Worm (Caenorhabditis elegans) whole organism, late embryonic: ENCODE measurements around the gene F52G3.8.
"Not testable (repeated sequence)": the region's sequence is repeated elsewhere in the genome, so short reads cannot be mapped to it uniquely, and the experiment has no call there.

Source experiments
- C08G9.2 ChIP-seq: sonication (generic microtip); optimal IDR thresholded peaks from 2 replicates; lab custom pipeline; 2016; ENCODE audit warnings: mild to moderate bottlenecking, missing genetic modification characterization, moderate library complexity, missing compliant biosample characterization
- C38D4.7 ChIP-seq: fragments of 200-800 bp; sonication (Bioruptor generic); optimal IDR thresholded peaks from 2 replicates; lab custom pipeline; 2018; ENCODE audit warnings: mild to moderate bottlenecking, missing genetic modification characterization, moderate library complexity, missing compliant biosample characterization
- K02D7.2 ChIP-seq: sonication (generic microtip); optimal IDR thresholded peaks from 2 replicates; lab custom pipeline; 2017; ENCODE audit warnings: mild to moderate bottlenecking, missing genetic modification characterization, missing compliant biosample characterization
- Y22D7AL.16 ChIP-seq: sonication (generic microtip); optimal IDR thresholded peaks from 2 replicates; lab custom pipeline; 2016; ENCODE audit warnings: missing genetic modification characterization, missing compliant biosample characterization
- ceh-18 ChIP-seq: sonication (generic microtip); optimal IDR thresholded peaks from 2 replicates; lab custom pipeline; 2016; ENCODE audit warnings: missing genetic modification characterization, missing compliant biosample characterization
- ceh-19 ChIP-seq: fragments of 200-800 bp; sonication (Bioruptor generic); optimal IDR thresholded peaks from 2 replicates; lab custom pipeline; 2018; ENCODE audit warnings: mild to moderate bottlenecking, missing genetic modification characterization, missing compliant biosample characterization
- ceh-2 ChIP-seq: sonication (generic microtip); optimal IDR thresholded peaks from 2 replicates; lab custom pipeline; 2016; ENCODE audit warnings: missing genotype, missing genetic modification characterization, missing compliant biosample characterization
- ceh-24 ChIP-seq: sonication (generic microtip); optimal IDR thresholded peaks from 2 replicates; lab custom pipeline; 2016; ENCODE audit warnings: mild to moderate bottlenecking, missing genetic modification characterization, missing compliant biosample characterization
- ceh-30 ChIP-seq: fragments of 150-350 bp; optimal IDR thresholded peaks from 2 replicates; lab custom pipeline; 2014; ENCODE audit warnings: missing biosample characterization, missing genetic modification characterization
- ceh-34 ChIP-seq: sonication (generic microtip); optimal IDR thresholded peaks from 2 replicates; lab custom pipeline; 2016; ENCODE audit warnings: mild to moderate bottlenecking, missing genetic modification characterization, missing compliant biosample characterization
- ceh-6 ChIP-seq: fragments of 200-800 bp; sonication (Bioruptor generic); optimal IDR thresholded peaks from 2 replicates; lab custom pipeline; 2018; ENCODE audit warnings: mild to moderate bottlenecking, missing genetic modification characterization, missing compliant biosample characterization
- che-1 ChIP-seq: sonication (generic microtip); optimal IDR thresholded peaks from 2 replicates; lab custom pipeline; 2016; ENCODE audit warnings: mild to moderate bottlenecking, missing genetic modification characterization, missing compliant biosample characterization
- dmd-4 ChIP-seq: sonication (generic microtip); optimal IDR thresholded peaks from 2 replicates; lab custom pipeline; 2016; ENCODE audit warnings: borderline replicate concordance, missing genetic modification characterization, missing compliant biosample characterization
- elt-2 ChIP-seq: sonication (generic microtip); optimal IDR thresholded peaks from 2 replicates; lab custom pipeline; 2016; ENCODE audit warnings: missing genetic modification reagents, missing genetic modification characterization, missing compliant biosample characterization
- eyg-1 ChIP-seq: sonication (generic microtip); optimal IDR thresholded peaks from 2 replicates; lab custom pipeline; 2016; ENCODE audit warnings: missing genotype, missing genetic modification characterization, missing compliant biosample characterization
- fax-1 ChIP-seq: sonication (generic microtip); optimal IDR thresholded peaks from 2 replicates; lab custom pipeline; 2016; ENCODE audit warnings: missing genotype, missing genetic modification characterization, missing compliant biosample characterization
- gmeb-2 ChIP-seq: sonication (generic microtip); optimal IDR thresholded peaks from 2 replicates; lab custom pipeline; 2016; ENCODE audit warnings: missing genetic modification characterization, inconsistent platforms, missing compliant biosample characterization
- hlh-15 ChIP-seq: sonication (generic microtip); optimal IDR thresholded peaks from 2 replicates; lab custom pipeline; 2016; ENCODE audit warnings: missing genetic modification characterization, missing compliant biosample characterization
- hlh-6 ChIP-seq: sonication (generic microtip); optimal IDR thresholded peaks from 2 replicates; lab custom pipeline; 2016; ENCODE audit warnings: missing genotype, missing genetic modification characterization, missing compliant biosample characterization
- hlh-8 ChIP-seq: sonication (generic microtip); optimal IDR thresholded peaks from 2 replicates; lab custom pipeline; 2016; ENCODE audit warnings: missing genotype, missing genetic modification characterization, missing compliant biosample characterization
- nhr-11 ChIP-seq: fragments of 150-350 bp; optimal IDR thresholded peaks from 2 replicates; lab custom pipeline; 2014; ENCODE audit warnings: missing biosample characterization, missing genetic modification characterization
- nhr-232 ChIP-seq: sonication (generic microtip); optimal IDR thresholded peaks from 2 replicates; lab custom pipeline; 2016; ENCODE audit warnings: missing genetic modification characterization, missing compliant biosample characterization
- odd-2 ChIP-seq: sonication (generic microtip); optimal IDR thresholded peaks from 2 replicates; lab custom pipeline; 2017; ENCODE audit warnings: antibody characterized with exemption, mild to moderate bottlenecking, missing genetic modification characterization, missing compliant biosample characterization
- pat-9 ChIP-seq: fragments of 200-800 bp; sonication (Bioruptor generic); optimal IDR thresholded peaks from 2 replicates; lab custom pipeline; 2018; ENCODE audit warnings: mild to moderate bottlenecking, missing genetic modification characterization, moderate library complexity, missing compliant biosample characterization
- pax-1 ChIP-seq: fragments of 150-350 bp; optimal IDR thresholded peaks from 2 replicates; lab custom pipeline; 2014; ENCODE audit warnings: missing biosample characterization, missing genetic modification characterization
- pros-1 ChIP-seq: fragments of 150-350 bp; optimal IDR thresholded peaks from 2 replicates; lab custom pipeline; 2014; ENCODE audit warnings: missing biosample characterization, missing genetic modification reagents, missing genetic modification characterization
- sox-2 ChIP-seq: fragments of 200-800 bp; sonication (Bioruptor generic); IDR thresholded peaks from 2 replicates; pipeline ENCODE4 v1.3.6; 2022; ENCODE audit warnings: missing genetic modification reagents, missing genetic modification characterization, missing compliant biosample characterization
- tbx-2 ChIP-seq: sonication (generic microtip); optimal IDR thresholded peaks from 2 replicates; lab custom pipeline; 2016; ENCODE audit warnings: missing genetic modification characterization, missing compliant biosample characterization
- unc-3 ChIP-seq, 2 experiments: fragments of 200-800 bp in 1 of 2; sonication (Bioruptor generic) in 1 of 2; sonication (generic microtip) in 1 of 2; conservative IDR thresholded peaks in 1 of 2; optimal IDR thresholded peaks in 1 of 2; 2 replicates each; pipeline versions ENCODE4 v1.3.6 to Lab custom; 2016 to 2022; ENCODE audit warnings: missing compliant biosample characterization in 2 of 2, missing genetic modification characterization in 2 of 2, missing genetic modification reagents in 1 of 2
- unc-42 ChIP-seq: sonication (generic microtip); optimal IDR thresholded peaks from 2 replicates; lab custom pipeline; 2016; ENCODE audit warnings: missing genotype, missing genetic modification characterization, missing compliant biosample characterization
- unc-55 ChIP-seq: sonication (generic microtip); optimal IDR thresholded peaks from 2 replicates; lab custom pipeline; 2017; ENCODE audit warnings: missing biosample characterization, missing genetic modification reagents, missing genetic modification characterization
- ztf-16 ChIP-seq: sonication (generic microtip); optimal IDR thresholded peaks from 2 replicates; lab custom pipeline; 2017; ENCODE audit warnings: missing genetic modification characterization, missing compliant biosample characterization

F52G3.8 gene

DNA sequence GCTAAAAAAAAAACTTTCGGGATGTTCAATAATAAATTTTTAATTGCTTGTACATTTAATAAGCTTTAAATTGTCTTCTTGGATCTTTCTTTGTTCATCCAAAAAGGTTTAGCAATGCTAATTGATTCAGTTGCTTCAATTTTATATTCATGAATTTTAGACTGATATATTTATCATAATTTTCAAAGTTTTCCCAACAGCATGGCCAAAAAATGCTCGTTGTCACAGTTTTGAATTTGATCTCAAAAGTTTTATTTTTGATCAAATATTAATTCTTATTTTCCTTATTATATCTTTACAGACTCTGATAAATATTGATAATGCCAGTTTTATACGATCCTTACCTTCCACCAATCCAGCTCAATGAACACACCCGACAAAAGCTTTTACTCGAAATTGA, 31.2 kb downstream of the F52G3.8 start, which contains the start of gene fbxb-114:
TSS of gene fbxb-114 (plus strand) at position 301 of the 400 bp plus-strand sequence.
- TF ChIP-seq ztf-16 (tag; lab: Kevin White, UChicago) (no peak), eyg-1 (tag; lab: Kevin White, UChicago) (no peak), K02D7.2 (tag; lab: Kevin White, UChicago) (no peak), pax-1 (tag; lab: Kevin White, UChicago) (no peak), hlh-15 (tag; lab: Kevin White, UChicago) (no peak), ceh-34 (tag; lab: Kevin White, UChicago) (no peak), nhr-232 (tag; lab: Kevin White, UChicago) (no peak), unc-42 (tag; lab: Kevin White, UChicago) (no peak)
- TF ChIP-seq, all 69 proteins: peak for 0

ce11 chrX:16919468-16919867, 33.3 kb downstream of the F52G3.8 start:
- TF ChIP-seq elt-2 (tag; lab: Kevin White, UChicago), result peak; percentile 74
- TF ChIP-seq unc-55, result no peak

DNA sequence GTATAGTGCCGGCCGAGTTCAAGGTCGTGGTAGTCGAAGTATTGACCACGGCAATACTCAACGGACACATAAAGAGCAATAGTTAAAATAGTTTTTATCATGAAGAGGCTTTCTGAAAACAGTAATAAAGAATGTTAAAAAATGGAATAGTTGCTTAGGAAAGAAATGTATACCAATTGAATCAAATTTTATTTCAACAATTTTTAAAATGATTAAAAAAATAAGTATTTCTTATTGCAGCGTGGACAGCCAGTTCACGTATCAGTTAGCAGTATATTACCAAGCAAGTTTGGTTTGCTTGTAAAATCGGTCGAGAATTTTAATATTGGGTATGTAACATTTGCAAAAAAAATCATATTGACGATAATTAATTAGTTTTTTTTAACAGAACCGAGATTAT, 39.1 kb downstream of the F52G3.8 start, which contains the start of gene F39F10.5:
TSS of gene F39F10.5 (minus strand) at position 101 of the 400 bp plus-strand sequence.
- TF ChIP-seq sox-2 (GFP tag; lab: Robert Waterston, UW); unc-3 (GFP tag; conservative IDR thresholded peaks at IDR 0.05; lab: Robert Waterston, UW); unc-3 (tag; optimal IDR thresholded peaks at IDR 0.05; lab: Kevin White, UChicago); C08G9.2: not testable (repeated sequence)
- TF ChIP-seq, all 69 proteins: peak for 0; not testable (repeated sequence) for 69

DNA sequence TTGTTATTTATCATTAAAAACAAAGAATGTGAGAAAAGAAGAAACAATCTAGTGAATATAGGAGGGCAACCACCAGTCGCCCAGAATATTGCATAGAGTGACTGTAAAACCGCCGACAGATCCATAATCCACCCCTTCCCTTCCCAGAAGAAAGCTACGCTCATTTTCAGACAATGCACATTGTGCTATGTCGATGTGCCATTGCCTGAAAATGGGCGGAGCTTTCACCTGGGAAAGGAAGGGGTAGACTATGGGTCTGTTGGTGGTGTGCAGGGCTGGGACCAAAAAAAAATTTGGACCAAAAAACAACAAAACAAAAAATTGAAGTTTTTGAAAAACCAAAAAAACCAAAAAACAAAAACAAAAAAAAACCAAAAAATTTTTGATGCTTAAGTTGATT, 49.1 kb downstream of the F52G3.8 start, which contains the start of gene F39F10.4:
TSS of gene F39F10.4 (minus strand) at position 101 of the 400 bp plus-strand sequence.
- no peak for TF ChIP-seq dmd-4 (tag; lab: Kevin White, UChicago)
- TF ChIP-seq ceh-24 (tag; lab: Kevin White, UChicago), result no peak
- TF ChIP-seq ceh-19 (GFP tag; lab: Kevin White, UChicago), result no peak
- no peak for TF ChIP-seq tbx-2 (tag; lab: Kevin White, UChicago)
- no peak for TF ChIP-seq nhr-11 (tag; lab: Kevin White, UChicago)
- no peak for TF ChIP-seq C38D4.7 (GFP tag; lab: Kevin White, UChicago)
- no peak for TF ChIP-seq hlh-8 (tag; lab: Kevin White, UChicago)
- no peak for TF ChIP-seq pros-1 (tag; lab: Kevin White, UChicago)
- TF ChIP-seq ceh-2 (tag; lab: Kevin White, UChicago), result no peak
- TF ChIP-seq nhr-232 (tag; lab: Kevin White, UChicago), result no peak

DNA sequence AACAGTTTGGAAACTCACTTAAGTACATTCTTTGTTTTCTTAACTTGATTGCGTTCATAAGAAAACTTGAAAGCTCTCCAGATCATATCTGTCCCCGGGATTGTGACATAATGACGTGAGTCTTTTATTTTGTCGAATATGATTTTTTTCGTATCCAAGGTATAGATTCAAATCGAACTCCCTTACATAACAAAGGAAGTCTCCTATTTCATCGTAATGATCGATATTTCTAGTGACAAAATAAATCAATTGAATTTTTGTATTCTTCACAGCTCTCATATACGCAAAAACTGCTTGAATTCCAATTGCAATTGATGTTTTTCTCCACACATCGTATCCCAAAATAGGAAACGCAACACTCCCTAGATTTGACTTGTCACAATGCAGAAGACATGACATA, 50.1 kb downstream of the F52G3.8 start:
- no peak for TF ChIP-seq pat-9 (tag; lab: Kevin White, UChicago)
- TF ChIP-seq fax-1 (tag; lab: Kevin White, UChicago), result no peak
- no peak for TF ChIP-seq C38D4.7 (GFP tag; lab: Kevin White, UChicago)
- no peak for TF ChIP-seq nhr-11 (tag; lab: Kevin White, UChicago)
- TF ChIP-seq odd-2, result no peak
- TF ChIP-seq ceh-6 (GFP tag; lab: Kevin White, UChicago), result no peak
- no peak for TF ChIP-seq elt-2 (tag; lab: Kevin White, UChicago)
- no peak for TF ChIP-seq hlh-15 (tag; lab: Kevin White, UChicago)
- no peak for TF ChIP-seq gmeb-2 (tag; lab: Kevin White, UChicago)
- no peak for TF ChIP-seq hlh-6 (tag; lab: Kevin White, UChicago)
- no peak for TF ChIP-seq Y22D7AL.16 (tag; lab: Kevin White, UChicago)
- no peak for TF ChIP-seq ceh-30
- no peak for TF ChIP-seq nhr-232 (tag; lab: Kevin White, UChicago)
- TF ChIP-seq K02D7.2 (tag; lab: Kevin White, UChicago), result no peak
- TF ChIP-seq C08G9.2, result no peak
- TF ChIP-seq che-1 (tag; lab: Kevin White, UChicago), result no peak
- TF ChIP-seq ceh-18 (tag; lab: Kevin White, UChicago), result no peak
- TF ChIP-seq, all 69 proteins: peak for 0
